Worm (Caenorhabditis elegans): ENCODE measurements around the gene nlp-66.

Gene nlp-66

DNA sequence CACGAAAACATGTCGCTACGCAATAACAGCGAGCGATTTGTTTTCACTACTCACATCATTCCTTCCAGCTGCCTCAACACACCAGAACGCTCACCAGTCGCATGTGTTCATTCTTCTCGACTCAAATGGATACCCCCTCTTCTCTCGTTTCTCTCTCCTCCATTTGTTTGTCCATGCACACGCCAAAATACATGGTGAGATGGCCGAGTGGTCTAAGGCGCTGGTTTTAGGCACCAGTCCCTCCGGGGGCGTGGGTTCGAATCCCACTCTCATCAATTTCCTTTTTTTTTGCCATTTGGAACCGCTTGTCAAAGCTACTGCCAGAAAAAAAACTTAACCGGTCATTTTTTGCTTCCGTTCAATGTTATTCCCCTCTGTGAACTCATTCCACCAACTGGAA, 21.1 kb downstream of the nlp-66 start (continued):
- TF ChIP-seq ceh-82 (tag; optimal IDR thresholded peaks at IDR 0.05) (no peak), nhr-42 (GFP tag; IDR thresholded peaks at IDR 0.05) (peak; percentile 89), ztf-11 (tag; optimal IDR thresholded peaks at IDR 0.05) (no peak), ZK546.5 (tag; optimal IDR thresholded peaks at IDR 0.05) (no peak), arid-1 (GFP tag; conservative IDR thresholded peaks at IDR 0.05) (peak; percentile 79), nhr-11 (tag; optimal IDR thresholded peaks at IDR 0.05) (peak; percentile 55), nhr-25 (tag; optimal IDR thresholded peaks at IDR 0.05; ENCODE audit: borderline replicate concordance, insufficient read depth) (peak; percentile 73), hmg-1.1 (GFP tag; IDR thresholded peaks at IDR 0.05) (peak; percentile 97), ctbp-1 (GFP tag; IDR thresholded peaks at IDR 0.05) (peak; percentile 94), lim-7 (GFP tag; IDR thresholded peaks at IDR 0.05) (peak; percentile 87), madf-5 (GFP tag; IDR thresholded peaks at IDR 0.05) (peak; percentile 44 to 95; a peak in 3 of 4 replicates), zfp-3 (GFP tag; conservative IDR thresholded peaks at IDR 0.05) (peak; percentile 73; the same call in 1 of the 2 replicates), nhr-111 (GFP tag; optimal IDR thresholded peaks at IDR 0.05) (peak; percentile 37), saeg-2 (GFP tag; IDR thresholded peaks at IDR 0.05) (0 out of 2 replicates have a peak, but pooled peaks have one; percentile 73), T26A8.4 (GFP tag; IDR thresholded peaks at IDR 0.05) (no peak), sdz-12 (GFP tag; optimal IDR thresholded peaks at IDR 0.05) (peak; percentile 59), F49E8.2 (tag; optimal IDR thresholded peaks at IDR 0.05; ENCODE audit: borderline replicate concordance) (peak; percentile 65), lin-38 (GFP tag; IDR thresholded peaks at IDR 0.05) (peak; percentile 78), D1046.2 (GFP tag; IDR thresholded peaks at IDR 0.05) (peak; percentile 84), lin-15B (tag; optimal IDR thresholded peaks at IDR 0.05) (no peak), spr-3 (GFP tag; optimal IDR thresholded peaks at IDR 0.05) (no peak), nhr-41 (GFP tag; IDR thresholded peaks at IDR 0.05) (peak; percentile 89; the same call in 1 of the 2 replicates), F26F4.8 (GFP tag; conservative IDR thresholded peaks at IDR 0.05) (0 out of 2 replicates have a peak, but pooled peaks have one; percentile 50), hlh-30 (tag; optimal IDR thresholded peaks at IDR 0.05; ENCODE audit: insufficient read depth) (peak; percentile 78), egl-43 (GFP tag; IDR thresholded peaks at IDR 0.05) (no peak; the same call in none of the 2 replicates), nhr-28 (tag; optimal IDR thresholded peaks at IDR 0.05) (peak; percentile 45), unc-39 (tag; optimal IDR thresholded peaks at IDR 0.05) (no peak), snpc-1.2 (GFP tag; IDR thresholded peaks at IDR 0.05) (peak; percentile 92), cey-2 (tag; optimal IDR thresholded peaks at IDR 0.05; ENCODE audit: borderline replicate concordance, insufficient read depth) (no peak), madf-9 (GFP tag; conservative IDR thresholded peaks at IDR 0.05) (peak; percentile 88), nhr-77 (tag; optimal IDR thresholded peaks at IDR 0.05) (peak; percentile 27), T20F7.1 (GFP tag; optimal IDR thresholded peaks at IDR 0.05) (peak; percentile 59), dmd-8 (GFP tag; IDR thresholded peaks at IDR 0.05) (peak; percentile 92), tag-97 (GFP tag; IDR thresholded peaks at IDR 0.05) (0 out of 2 replicates have a peak, but pooled peaks have one; percentile 80), aha-1 (tag) (peak; percentile 99), spr-1 (tag; optimal IDR thresholded peaks at IDR 0.05) (peak; percentile 88), ceh-44 (GFP tag; IDR thresholded peaks at IDR 0.05) (peak; percentile 75; the same call in 1 of the 2 replicates), dve-1 (tag; optimal IDR thresholded peaks at IDR 0.05; ENCODE audit: insufficient read depth) (peak; percentile 79), nhr-6 (tag; optimal IDR thresholded peaks at IDR 0.05) (peak; percentile 41), mxl-3 (GFP tag; optimal IDR thresholded peaks at IDR 0.05) (peak; percentile 71), duxl-1 (tag; optimal IDR thresholded peaks at IDR 0.05; ENCODE audit: poor library complexity) (peak; percentile 93), dmd-6 (GFP tag; IDR thresholded peaks at IDR 0.05) (peak; percentile 88), rbr-2 (tag; optimal IDR thresholded peaks at IDR 0.05) (peak; percentile 93), unc-62 (GFP tag; optimal IDR thresholded peaks at IDR 0.05 in 1 of 2) (peak in 1 of 2 experiments; percentile 95), unc-62 (tag; optimal IDR thresholded peaks at IDR 0.05) (no peak), zip-2 (tag; optimal IDR thresholded peaks at IDR 0.05) (peak; percentile 75), lin-1 (GFP tag; IDR thresholded peaks at IDR 0.05) (peak; percentile 87), hif-1 (tag; optimal IDR thresholded peaks at IDR 0.05) (peak; percentile 30 to 65), hlh-11 (tag; optimal IDR thresholded peaks at IDR 0.05) (peak; percentile 78), set-16 (GFP tag; IDR thresholded peaks at IDR 0.05) (no peak)
